Worm (Caenorhabditis elegans): ENCODE results near the gene str-208.
A peak's percentile ranks its signal among the peaks of the same experiment; 100 is the strongest.

Gene str-208

DNA sequence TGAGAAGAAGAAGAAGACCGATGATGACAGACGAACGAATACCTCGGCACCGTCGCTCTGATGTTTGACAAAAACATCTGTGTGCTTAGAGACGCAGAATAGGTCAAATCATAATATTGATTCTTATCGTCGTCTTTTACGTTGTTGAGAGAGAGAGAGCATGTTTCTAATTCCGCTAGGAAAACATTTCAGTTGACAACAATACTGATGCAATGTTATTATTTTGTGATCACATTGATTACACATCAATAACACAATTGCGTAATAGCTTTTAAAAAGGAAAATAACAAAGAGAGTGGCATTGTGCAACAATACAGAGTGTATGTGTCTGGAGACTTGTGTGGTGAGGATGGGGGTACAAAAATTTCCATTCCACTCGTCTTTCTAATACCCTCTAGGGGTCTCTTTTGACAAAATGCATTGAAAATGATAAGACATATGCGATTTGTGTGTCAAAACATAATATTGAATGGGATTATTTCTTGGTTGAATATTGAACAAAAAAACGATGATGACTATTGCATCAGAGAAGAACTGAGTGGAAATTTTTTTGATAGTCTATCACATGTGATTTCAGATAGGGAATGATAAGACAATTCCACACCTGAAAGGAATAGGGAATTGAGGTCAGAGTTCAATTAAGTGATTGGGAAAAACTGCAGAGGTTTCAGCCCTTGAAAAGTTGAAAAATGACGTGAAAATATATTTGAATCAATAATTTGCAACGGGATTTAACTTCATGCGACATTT is 8.2 kb downstream of the str-208 start (continued):
- TF ChIP-seq daf-16 (GFP tag; optimal IDR thresholded peaks at IDR 0.05) = peak in 1 of 2 experiments; percentile 88
- peak; percentile 94 for TF ChIP-seq daf-16 (tag; optimal IDR thresholded peaks at IDR 0.05)
- no peak for TF ChIP-seq mxl-2 (GFP tag; conservative IDR thresholded peaks at IDR 0.05)
- TF ChIP-seq attf-4 (tag; optimal IDR thresholded peaks at IDR 0.05) = no peak
- no peak for TF ChIP-seq pha-4 (GFP tag; IDR thresholded peaks at IDR 0.05)
- TF ChIP-seq pha-4 (tag; optimal IDR thresholded peaks at IDR 0.05) = peak; percentile 75
- TF ChIP-seq nhr-25 (tag; optimal IDR thresholded peaks at IDR 0.05; ENCODE audit: borderline replicate concordance, insufficient read depth) = no peak
- TF ChIP-seq unc-130 (GFP tag; optimal IDR thresholded peaks at IDR 0.05) = no peak
- no peak for TF ChIP-seq lin-29 (GFP tag; IDR thresholded peaks at IDR 0.05)
- TF ChIP-seq R02D3.7 (tag; optimal IDR thresholded peaks at IDR 0.05) = no peak
- peak; percentile 18 for TF ChIP-seq nhr-28 (tag; optimal IDR thresholded peaks at IDR 0.05)
- no peak for TF ChIP-seq snpc-4 (tag; optimal IDR thresholded peaks at IDR 0.05)
- no peak for TF ChIP-seq ama-1 (optimal IDR thresholded peaks at IDR 0.05)
- no peak for TF ChIP-seq nhr-111 (GFP tag; optimal IDR thresholded peaks at IDR 0.05)
- no peak for TF ChIP-seq tra-1 (GFP tag; IDR thresholded peaks at IDR 0.05)
- peak; percentile 33 for TF ChIP-seq hlh-11 (tag; optimal IDR thresholded peaks at IDR 0.05)
- TF ChIP-seq T20F7.1 (GFP tag; optimal IDR thresholded peaks at IDR 0.05) = peak; percentile 26
- no peak for TF ChIP-seq zfp-2 (tag; optimal IDR thresholded peaks at IDR 0.05)
- TF ChIP-seq daf-8 (GFP tag; IDR thresholded peaks at IDR 0.05) = no peak
- TF ChIP-seq hmg-1.1 (GFP tag; IDR thresholded peaks at IDR 0.05) = no peak
- TF ChIP-seq Y5F2A.4 (GFP tag; optimal IDR thresholded peaks at IDR 0.05) = no peak
- TF ChIP-seq F49E8.2 (tag; optimal IDR thresholded peaks at IDR 0.05; ENCODE audit: borderline replicate concordance) = no peak
- no peak for TF ChIP-seq rbr-2 (tag; optimal IDR thresholded peaks at IDR 0.05)
- TF ChIP-seq ceh-82 (tag; optimal IDR thresholded peaks at IDR 0.05) = no peak
- TF ChIP-seq unc-39 (tag; optimal IDR thresholded peaks at IDR 0.05) = no peak
- TF ChIP-seq dve-1 (tag; optimal IDR thresholded peaks at IDR 0.05; ENCODE audit: insufficient read depth) = no peak
- no peak for TF ChIP-seq saeg-2 (GFP tag; IDR thresholded peaks at IDR 0.05)
- TF ChIP-seq nhr-6 (tag; optimal IDR thresholded peaks at IDR 0.05) = peak; percentile 58
- TF ChIP-seq vab-7 (GFP tag; IDR thresholded peaks at IDR 0.05) = no peak
- no peak for TF ChIP-seq zfp-3 (GFP tag; conservative IDR thresholded peaks at IDR 0.05)
- TF ChIP-seq aly-2 (tag; optimal IDR thresholded peaks at IDR 0.05) = no peak
- no peak for TF ChIP-seq Y105C5A.15 (GFP tag; IDR thresholded peaks at IDR 0.05)
- TF ChIP-seq zag-1 (tag; optimal IDR thresholded peaks at IDR 0.05) = no peak
- peak in 1 of 2 experiments; percentile 18 for TF ChIP-seq lsy-2 (tag; optimal IDR thresholded peaks at IDR 0.05)
- TF ChIP-seq mxl-3 (GFP tag; optimal IDR thresholded peaks at IDR 0.05) = no peak
- TF ChIP-seq ctbp-1 (GFP tag; IDR thresholded peaks at IDR 0.05) = no peak
- peak; percentile 34; the same call in 1 of the 2 replicates for TF ChIP-seq dmd-6 (GFP tag; IDR thresholded peaks at IDR 0.05)
- no peak for TF ChIP-seq F44E2.7 (GFP tag; IDR thresholded peaks at IDR 0.05)
- no peak for TF ChIP-seq ceh-20 (GFP tag; IDR thresholded peaks at IDR 0.05)
- peak; percentile 10 for TF ChIP-seq mep-1 (tag; optimal IDR thresholded peaks at IDR 0.05)
- peak; percentile 84 for TF ChIP-seq pqm-1 (tag; optimal IDR thresholded peaks at IDR 0.05)
- TF ChIP-seq nhr-11 (tag; optimal IDR thresholded peaks at IDR 0.05) = no peak
- no peak for TF ChIP-seq lin-15B (tag; optimal IDR thresholded peaks at IDR 0.05)
- TF ChIP-seq F26F4.8 (GFP tag; conservative IDR thresholded peaks at IDR 0.05) = no peak
- peak; percentile 70; the same call in 1 of the 2 replicates for TF ChIP-seq nhr-41 (GFP tag; IDR thresholded peaks at IDR 0.05)
- no peak for TF ChIP-seq lim-7 (GFP tag; IDR thresholded peaks at IDR 0.05)
- TF ChIP-seq lin-38 (GFP tag; IDR thresholded peaks at IDR 0.05) = no peak
- TF ChIP-seq snpc-1.2 (GFP tag; IDR thresholded peaks at IDR 0.05) = no peak
- TF ChIP-seq ceh-28 (tag; optimal IDR thresholded peaks at IDR 0.05) = no peak
- peak; percentile 42 for TF ChIP-seq mes-2 (tag; optimal IDR thresholded peaks at IDR 0.05; ENCODE audit: poor library complexity, severe bottlenecking)
- TF ChIP-seq lin-1 (GFP tag; IDR thresholded peaks at IDR 0.05) = no peak
